Worm (Caenorhabditis elegans) whole organism, early embryonic: ENCODE measurements around the gene R148.7.

Experiments
- ama-1 ChIP-seq: fragments of 150-350 bp; optimal IDR thresholded peaks from 2 replicates; lab custom pipeline; 2014
- pes-1 ChIP-seq: fragments of 200-800 bp; sonication (Bioruptor generic); IDR thresholded peaks from 2 replicates; pipeline ENCODE4 v1.3.6; 2022; ENCODE audit warnings: missing genetic modification reagents, missing genetic modification characterization, missing compliant biosample characterization
- tra-4 ChIP-seq: sonication (generic microtip); optimal IDR thresholded peaks from 2 replicates; lab custom pipeline; 2017; ENCODE audit warnings: missing genetic modification characterization, missing compliant biosample characterization

DNA sequence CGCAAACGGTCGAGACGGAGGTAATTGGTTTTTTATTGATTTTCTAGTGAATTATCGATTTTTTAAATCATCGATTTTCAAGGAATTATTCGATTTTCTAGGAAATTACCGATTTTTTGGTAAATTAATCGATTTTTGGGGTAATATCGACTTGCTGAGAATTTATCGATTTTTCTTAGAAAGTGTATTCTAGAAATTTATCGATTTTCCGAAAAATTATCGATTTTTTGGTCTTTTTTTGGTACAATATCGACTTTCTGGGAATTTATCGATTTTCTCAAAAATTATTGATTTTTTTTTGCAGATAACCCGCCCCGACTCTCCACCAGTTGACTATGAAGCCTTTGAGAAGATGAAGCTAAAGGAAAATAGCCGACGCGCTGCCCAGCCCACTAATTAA lies 27.7 kb downstream of the R148.7 start:
- TF ChIP-seq pes-1 (GFP tag; lab: Robert Waterston, UW) (no peak), tra-4 (tag; lab: Kevin White, UChicago) (no peak), ama-1 (lab: Kevin White, UChicago) (no peak)
